Worm (Caenorhabditis elegans) whole organism, L2 larva: ENCODE measurements around the gene mltn-3.

ENCODE experiments used
- ama-1 ChIP-seq: fragments of 150-350 bp; optimal IDR thresholded peaks from 2 replicates; lab custom pipeline; 2018; ENCODE audit warnings: inconsistent platforms
- egl-27 ChIP-seq: sonication (generic microtip); optimal IDR thresholded peaks from 3 replicates; lab custom pipeline; 2017; ENCODE audit warnings: missing biosample characterization, missing genetic modification reagents, missing genetic modification characterization
- elt-3 ChIP-seq: sonication (generic microtip); optimal IDR thresholded peaks from 2 replicates; lab custom pipeline; 2017; ENCODE audit warnings: missing biosample characterization, missing genetic modification characterization
- lin-39 ChIP-seq: fragments of 150-350 bp; optimal IDR thresholded peaks from 2 replicates; lab custom pipeline; 2014; ENCODE audit warnings: missing biosample characterization, missing genetic modification reagents, missing genetic modification characterization
- nhr-11 ChIP-seq: fragments of 150-350 bp; optimal IDR thresholded peaks from 2 replicates; lab custom pipeline; 2014; ENCODE audit warnings: missing biosample characterization, missing genetic modification characterization
- nhr-12 ChIP-seq: fragments of 150-350 bp; optimal IDR thresholded peaks from 2 replicates; lab custom pipeline; 2014; ENCODE audit warnings: missing biosample characterization, missing genetic modification characterization
- nhr-129 ChIP-seq: fragments of 150-350 bp; optimal IDR thresholded peaks from 2 replicates; lab custom pipeline; 2014; ENCODE audit warnings: missing biosample characterization, missing genetic modification characterization
- nhr-237 ChIP-seq: fragments of 150-350 bp; optimal IDR thresholded peaks from 2 replicates; lab custom pipeline; 2014; ENCODE audit warnings: missing biosample characterization, missing genetic modification characterization
- nhr-6 ChIP-seq: fragments of 150-350 bp; optimal IDR thresholded peaks from 2 replicates; lab custom pipeline; 2014; ENCODE audit warnings: missing biosample characterization, missing genetic modification characterization
- peb-1 ChIP-seq: fragments of 150-350 bp; optimal IDR thresholded peaks from 2 replicates; lab custom pipeline; 2014; ENCODE audit warnings: missing biosample characterization, missing genetic modification characterization
- skn-1 ChIP-seq: sonication (generic microtip); optimal IDR thresholded peaks from 2 replicates; lab custom pipeline; 2017; ENCODE audit warnings: missing biosample characterization, missing genetic modification characterization
- unc-55 ChIP-seq: fragments of 150-350 bp; sonication (generic microtip); optimal IDR thresholded peaks from 3 replicates; lab custom pipeline; 2014; ENCODE audit warnings: missing biosample characterization, missing genetic modification reagents, missing genetic modification characterization
- ztf-1 ChIP-seq: fragments of 200-800 bp; sonication (Bioruptor generic); conservative IDR thresholded peaks from 2 replicates; pipeline ENCODE4 v1.3.6; 2022; ENCODE audit warnings: missing genetic modification characterization, missing compliant biosample characterization
- ztf-11 ChIP-seq: sonication (generic microtip); optimal IDR thresholded peaks from 2 replicates; lab custom pipeline; 2017; ENCODE audit warnings: missing biosample characterization, missing genetic modification characterization

DNA sequence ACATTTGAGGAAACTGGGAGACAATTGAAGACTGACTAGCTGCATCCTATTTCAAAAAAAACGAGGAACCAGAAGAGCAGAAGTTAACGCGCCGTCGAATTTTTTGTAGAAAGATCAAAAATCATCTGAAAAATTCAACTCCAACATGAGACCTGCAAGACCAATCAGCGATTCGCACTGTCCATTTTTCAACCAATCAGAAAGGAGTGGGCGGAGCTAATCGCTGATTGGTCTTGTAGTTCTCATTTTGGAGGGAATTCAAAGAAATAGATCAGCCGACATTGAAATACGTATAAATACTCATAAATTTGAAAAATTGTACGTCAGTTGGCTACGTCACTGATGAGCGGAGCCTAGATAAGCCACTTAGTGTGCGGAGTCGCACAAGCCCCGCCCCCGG is 8.5 kb upstream of the mltn-3 start:
- TF ChIP-seq nhr-6 (no peak), nhr-237 (tag; lab: Kevin White, UChicago) (no peak), nhr-11 (no peak), lin-39 (tag; lab: Kevin White, UChicago) (no peak), skn-1 (no peak), egl-27 (tag; lab: Kevin White, UChicago) (no peak), nhr-12 (no peak), ztf-1 (GFP tag; lab: Robert Waterston, UW) (no peak), elt-3 (no peak), ztf-11 (no peak), unc-55 (no peak), ama-1 (lab: Kevin White, UChicago) (no peak), peb-1 (tag; lab: Kevin White, UChicago) (no peak), nhr-129 (tag; lab: Kevin White, UChicago) (no peak)
